Fruit fly (Drosophila melanogaster) whole organism, embryonic: ENCODE measurements around the gene cmet.

Experiments
- B-H1 ChIP-seq: fragments of 200-800 bp; sonication (Bioruptor generic); IDR thresholded peaks from 3 replicates; pipeline ENCODE4 v1.3.6; 2022; ENCODE audit warnings: missing biosample characterization, missing genetic modification characterization
- CG10366 ChIP-seq: fragments of 200-800 bp; sonication (Bioruptor generic); IDR thresholded peaks from 2 replicates; pipeline ENCODE4 v1.3.6; 2022; ENCODE audit warnings: missing biosample characterization, missing genetic modification characterization
- CG15514 ChIP-seq: fragments of 200-800 bp; sonication (Bioruptor generic); optimal IDR thresholded peaks from 3 replicates; lab custom pipeline; 2017; ENCODE audit warnings: missing biosample characterization, missing genetic modification characterization, mild to moderate bottlenecking, moderate library complexity, missing genetic modification reagents
- CG1602 ChIP-seq: fragments of 200-800 bp; sonication (Bioruptor generic); optimal IDR thresholded peaks from 3 replicates; lab custom pipeline; 2016; ENCODE audit warnings: missing biosample characterization, missing genetic modification characterization
- CG1832 ChIP-seq: fragments of 200-800 bp; sonication (Bioruptor generic); optimal IDR thresholded peaks from 2 replicates; lab custom pipeline; 2017; ENCODE audit warnings: missing biosample characterization, mild to moderate bottlenecking, missing genetic modification characterization, inconsistent platforms
- CG31441 ChIP-seq: fragments of 200-800 bp; sonication (Bioruptor generic); IDR thresholded peaks from 2 replicates; pipeline ENCODE4 v1.3.6; 2022; ENCODE audit warnings: missing biosample characterization, missing genetic modification characterization
- CG34376 ChIP-seq: fragments of 200-800 bp; sonication (Bioruptor generic); optimal IDR thresholded peaks from 2 replicates; lab custom pipeline; 2018; ENCODE audit warnings: missing biosample characterization, mild to moderate bottlenecking, missing genetic modification characterization
- CG3995 ChIP-seq: fragments of 200-800 bp; sonication (Bioruptor generic); optimal IDR thresholded peaks from 3 replicates; lab custom pipeline; 2016; ENCODE audit warnings: missing biosample characterization, missing genetic modification characterization
- CG5245 ChIP-seq: fragments of 200-800 bp; sonication (Bioruptor generic); optimal IDR thresholded peaks from 3 replicates; lab custom pipeline; 2016; ENCODE audit warnings: missing biosample characterization, missing genetic modification characterization
- CG6272 ChIP-seq: fragments of 200-800 bp; sonication (Bioruptor generic); IDR thresholded peaks from 2 replicates; pipeline ENCODE4 v1.3.6; 2022; ENCODE audit warnings: missing biosample characterization, missing genetic modification characterization
- CG6683 ChIP-seq: fragments of 200-800 bp; sonication (Bioruptor generic); optimal IDR thresholded peaks from 2 replicates; lab custom pipeline; 2017; ENCODE audit warnings: missing biosample characterization, mild to moderate bottlenecking, missing genetic modification characterization, missing genetic modification reagents
- CG6689 ChIP-seq: fragments of 200-800 bp; sonication (Bioruptor generic); IDR thresholded peaks from 2 replicates; pipeline ENCODE4 v1.3.6; 2022; ENCODE audit warnings: missing biosample characterization, missing genetic modification characterization
- CG9215 ChIP-seq: fragments of 200-800 bp; sonication (Bioruptor generic); IDR thresholded peaks from 2 replicates; pipeline ENCODE4 v1.3.6; 2022; ENCODE audit warnings: missing biosample characterization, missing genetic modification characterization
- CHES-1-like ChIP-seq: fragments of 200-800 bp; sonication (Bioruptor generic); optimal IDR thresholded peaks from 2 replicates; lab custom pipeline; 2016; ENCODE audit warnings: missing biosample characterization, missing genetic modification characterization
- Camta ChIP-seq: fragments of 200-800 bp; sonication (Bioruptor generic); optimal IDR thresholded peaks from 2 replicates; lab custom pipeline; 2016; ENCODE audit warnings: missing biosample characterization, missing genetic modification characterization
- Dll ChIP-seq: fragments of 200-800 bp; sonication (Bioruptor generic); IDR thresholded peaks from 4 replicates; pipeline ENCODE4 v1.3.6; 2022; ENCODE audit warnings: missing biosample characterization, missing genetic modification characterization; ENCODE audit not compliant: partially characterized antibody
- Drgx ChIP-seq: fragments of 200-800 bp; sonication (Bioruptor generic); IDR thresholded peaks from 2 replicates; pipeline ENCODE4 v1.3.6; 2022; ENCODE audit warnings: missing biosample characterization, missing genetic modification characterization
- HHEX ChIP-seq: fragments of 200-800 bp; sonication (Bioruptor generic); optimal IDR thresholded peaks from 3 replicates; lab custom pipeline; 2017; ENCODE audit warnings: missing biosample characterization, mild to moderate bottlenecking, missing genetic modification characterization, missing genetic modification reagents
- Hsf ChIP-seq: fragments of 200-800 bp; sonication (Bioruptor generic); optimal IDR thresholded peaks from 3 replicates; lab custom pipeline; 2016; ENCODE audit warnings: missing biosample characterization, missing genetic modification characterization
- MESR4 ChIP-seq: fragments of 200-800 bp; sonication (Bioruptor generic); optimal IDR thresholded peaks from 2 replicates; lab custom pipeline; 2018; ENCODE audit warnings: missing biosample characterization, mild to moderate bottlenecking, missing genetic modification characterization, moderate library complexity
- MTF-1 ChIP-seq: fragments of 200-800 bp; sonication (Bioruptor generic); optimal IDR thresholded peaks from 2 replicates; lab custom pipeline; 2018; ENCODE audit warnings: missing biosample characterization, mild to moderate bottlenecking, missing genetic modification characterization, borderline replicate concordance
- Mrtf ChIP-seq: fragments of 200-800 bp; sonication (Bioruptor generic); IDR thresholded peaks from 3 replicates; pipeline ENCODE4 v1.3.6; 2022; ENCODE audit warnings: missing biosample characterization, missing genetic modification characterization
- Nf-YB ChIP-seq: fragments of 200-800 bp; sonication (Bioruptor generic); optimal IDR thresholded peaks from 3 replicates; lab custom pipeline; 2019; ENCODE audit warnings: missing biosample characterization, mild to moderate bottlenecking, missing genetic modification characterization, moderate library complexity
- Opbp ChIP-seq: fragments of 200-800 bp; sonication (Bioruptor generic); IDR thresholded peaks from 3 replicates; pipeline ENCODE4 v1.3.6; 2022; ENCODE audit warnings: missing biosample characterization, missing genetic modification characterization; ENCODE audit not compliant: partially characterized antibody
- Pdp1 ChIP-seq, 2 experiments: fragments of 200-800 bp; sonication (Bioruptor generic); optimal IDR thresholded peaks; 3 replicates each; lab custom pipeline; 2016; ENCODE audit warnings: missing biosample characterization in 2 of 2, missing genetic modification characterization in 2 of 2, mild to moderate bottlenecking in 1 of 2, moderate library complexity in 1 of 2
- Taf1 ChIP-seq: fragments of 200-800 bp; sonication (Bioruptor generic); IDR thresholded peaks from 2 replicates; pipeline ENCODE4 v1.3.6; 2022; ENCODE audit warnings: missing biosample characterization, missing genetic modification characterization
- Xbp1 ChIP-seq: fragments of 200-800 bp; sonication (Bioruptor generic); optimal IDR thresholded peaks from 3 replicates; lab custom pipeline; 2016; ENCODE audit warnings: missing biosample characterization, mild to moderate bottlenecking, missing genetic modification characterization
- ash1 ChIP-seq: fragments of 200-800 bp; sonication (Bioruptor generic); optimal IDR thresholded peaks from 2 replicates; lab custom pipeline; 2018; ENCODE audit warnings: missing biosample characterization, mild to moderate bottlenecking, missing genetic modification characterization
- bab2 ChIP-seq: fragments of 200-800 bp; sonication (Bioruptor generic); optimal IDR thresholded peaks from 2 replicates; lab custom pipeline; 2016; ENCODE audit warnings: missing biosample characterization, missing genetic modification characterization
- br ChIP-seq: fragments of >200 bp; optimal IDR thresholded peaks from 2 replicates; lab custom pipeline; 2017
- cato ChIP-seq: fragments of 200-800 bp; sonication (Bioruptor generic); optimal IDR thresholded peaks from 2 replicates; lab custom pipeline; 2016; ENCODE audit warnings: missing biosample characterization, missing genetic modification characterization, borderline replicate concordance
- cg ChIP-seq: fragments of 200-800 bp; sonication (Bioruptor generic); optimal IDR thresholded peaks from 3 replicates; lab custom pipeline; 2019; ENCODE audit warnings: missing biosample characterization, mild to moderate bottlenecking, missing genetic modification characterization, moderate library complexity
- chif ChIP-seq, 2 experiments: fragments of 200-800 bp; sonication (Bioruptor generic); optimal IDR thresholded peaks; 3 replicates each; lab custom pipeline; 2016; ENCODE audit warnings: missing biosample characterization in 2 of 2, missing genetic modification characterization in 2 of 2
- chinmo ChIP-seq: fragments of 200-800 bp; sonication (Bioruptor generic); IDR thresholded peaks from 4 replicates; pipeline ENCODE4 v1.3.6; 2022; ENCODE audit warnings: missing biosample characterization, missing genetic modification characterization; ENCODE audit not compliant: partially characterized antibody
- chm ChIP-seq: fragments of 200-800 bp; sonication (Bioruptor generic); IDR thresholded peaks from 2 replicates; pipeline ENCODE4 v1.3.6; 2022; ENCODE audit warnings: missing biosample characterization, missing genetic modification characterization
- croc ChIP-seq: fragments of 200-800 bp; sonication (Bioruptor generic); conservative IDR thresholded peaks from 3 replicates; pipeline ENCODE4 v1.3.6; 2022; ENCODE audit warnings: missing biosample characterization, missing genetic modification characterization
- danr ChIP-seq: fragments of 200-800 bp; sonication (Bioruptor generic); IDR thresholded peaks from 2 replicates; pipeline ENCODE4 v1.3.6; 2022; ENCODE audit warnings: missing biosample characterization, missing genetic modification characterization
- eyg ChIP-seq: fragments of 200-800 bp; sonication (Bioruptor generic); optimal IDR thresholded peaks from 3 replicates; lab custom pipeline; 2016; ENCODE audit warnings: missing biosample characterization, missing genetic modification characterization
- gfzf ChIP-seq: fragments of 200-800 bp; sonication (Bioruptor generic); optimal IDR thresholded peaks from 2 replicates; lab custom pipeline; 2016; ENCODE audit warnings: missing biosample characterization, mild to moderate bottlenecking, missing genetic modification characterization, moderate library complexity
- her ChIP-seq: fragments of 200-800 bp; sonication (Bioruptor generic); optimal IDR thresholded peaks from 2 replicates; lab custom pipeline; 2016; ENCODE audit warnings: missing biosample characterization, missing genetic modification characterization
- ind ChIP-seq: fragments of 200-800 bp; sonication (Bioruptor generic); optimal IDR thresholded peaks from 3 replicates; lab custom pipeline; 2016; ENCODE audit warnings: missing biosample characterization, missing genetic modification characterization
- knrl ChIP-seq: fragments of 200-800 bp; sonication (Bioruptor generic); IDR thresholded peaks from 3 replicates; pipeline ENCODE4 v1.3.6; 2022; ENCODE audit warnings: missing biosample characterization, missing genetic modification characterization; ENCODE audit not compliant: partially characterized antibody
- mld ChIP-seq: fragments of 200-800 bp; sonication (Bioruptor generic); IDR thresholded peaks from 3 replicates; pipeline ENCODE4 v1.3.6; 2022; ENCODE audit warnings: missing biosample characterization, missing genetic modification characterization; ENCODE audit not compliant: partially characterized antibody
- nom ChIP-seq: fragments of 200-800 bp; sonication (Bioruptor generic); optimal IDR thresholded peaks from 2 replicates; lab custom pipeline; 2017; ENCODE audit warnings: missing biosample characterization, missing genetic modification characterization, mild to moderate bottlenecking, moderate library complexity, missing genetic modification reagents
- oc ChIP-seq: fragments of 200-800 bp; sonication (Bioruptor generic); optimal IDR thresholded peaks from 2 replicates; lab custom pipeline; 2018; ENCODE audit warnings: missing biosample characterization, mild to moderate bottlenecking, missing genetic modification characterization, moderate library complexity
- run ChIP-seq: fragments of 200-800 bp; sonication (Bioruptor generic); optimal IDR thresholded peaks from 3 replicates; lab custom pipeline; 2018; ENCODE audit warnings: missing biosample characterization, mild to moderate bottlenecking, missing genetic modification characterization
- sug ChIP-seq: fragments of 200-800 bp; optimal IDR thresholded peaks from 2 replicates; lab custom pipeline; 2019; ENCODE audit warnings: missing biosample characterization, mild to moderate bottlenecking, missing genetic modification characterization, moderate library complexity
- z ChIP-seq: fragments of 200-800 bp; sonication (Bioruptor generic); IDR thresholded peaks from 3 replicates; pipeline ENCODE4 v1.3.6; 2022; ENCODE audit warnings: missing biosample characterization, missing genetic modification characterization
- zen ChIP-seq: fragments of 200-800 bp; sonication (Bioruptor generic); optimal IDR thresholded peaks from 3 replicates; lab custom pipeline; 2018; ENCODE audit warnings: missing biosample characterization, mild to moderate bottlenecking, missing genetic modification characterization, moderate library complexity

cmet gene

dm6 chr2L:11268933-11269631 is at the start of gene cmet (continued):
- TF ChIP-seq Hsf (GFP tag; lab: Kevin White, UChicago) (peak; percentile 60), CG10366 (GFP tag; lab: Robert Waterston, UW) (no peak; the same call in 1 of the 2 replicates), MESR4 (GFP tag; lab: Kevin White, UChicago) (peak; percentile 27), chinmo (GFP tag; lab: Robert Waterston, UW) (peak; percentile 79; the same call in 2 of the 4 replicates), knrl (GFP tag; lab: Robert Waterston, UW) (peak; percentile 81), bab2 (GFP tag; lab: Kevin White, UChicago) (peak; percentile 45), chm (GFP tag; lab: Robert Waterston, UW) (0 out of 2 replicates have a peak, but pooled peaks have one; percentile 15), danr (GFP tag; lab: Robert Waterston, UW) (no peak), CG6683 (GFP tag; lab: Kevin White, UChicago) (no peak), sug (tag; lab: Kevin White, UChicago) (no peak), CG5245 (GFP tag; lab: Kevin White, UChicago) (peak; percentile 5), cato (GFP tag; lab: Kevin White, UChicago) (peak; percentile 23), CG1602 (GFP tag; lab: Kevin White, UChicago) (peak; percentile 38), CG9215 (GFP tag; lab: Robert Waterston, UW) (peak; percentile 48), CHES-1-like (peak; percentile 73), Mrtf (GFP tag; lab: Robert Waterston, UW) (peak; percentile 46; the same call in 2 of the 3 replicates), br (lab: Kevin White, UChicago) (no peak), Taf1 (peak; percentile 19; the same call in 1 of the 2 replicates), chif (GFP tag; optimal IDR thresholded peaks at IDR 0.05; lab: Kevin White, UChicago) (peak; percentile 14 to 66), CG6272 (GFP tag; lab: Robert Waterston, UW) (peak; percentile 58; the same call in 1 of the 2 replicates), Pdp1 (GFP tag; optimal IDR thresholded peaks at IDR 0.05; lab: Kevin White, UChicago) (peak in 1 of 2 experiments; percentile 55), run (tag; lab: Kevin White, UChicago) (no peak), mld (GFP tag; lab: Robert Waterston, UW) (peak; percentile 97), CG6689 (GFP tag; lab: Robert Waterston, UW) (no peak; the same call in 1 of the 2 replicates), Camta (GFP tag; lab: Kevin White, UChicago) (peak; percentile 64), Drgx (GFP tag; lab: Robert Waterston, UW) (no peak), B-H1 (GFP tag; lab: Robert Waterston, UW) (no peak), cg (no peak), CG3995 (GFP tag; lab: Kevin White, UChicago) (peak; percentile 13), CG34376 (GFP tag; lab: Kevin White, UChicago) (peak; percentile 1), Dll (GFP tag; lab: Robert Waterston, UW) (peak; percentile 82), eyg (GFP tag; lab: Kevin White, UChicago) (peak; percentile 44), oc (tag; lab: Kevin White, UChicago) (no peak), ash1 (GFP tag; lab: Kevin White, UChicago) (no peak), CG15514 (GFP tag; lab: Kevin White, UChicago) (peak; percentile 97), CG31441 (GFP tag; lab: Robert Waterston, UW) (no peak), her (GFP tag; lab: Kevin White, UChicago) (peak; percentile 51), Opbp (GFP tag; lab: Robert Waterston, UW) (peak; percentile 94), HHEX (GFP tag; lab: Kevin White, UChicago) (no peak), ind (GFP tag; lab: Kevin White, UChicago) (peak; percentile 59), Nf-YB (GFP tag; lab: Kevin White, UChicago) (no peak), croc (GFP tag; lab: Robert Waterston, UW) (no peak), gfzf (GFP tag; lab: Kevin White, UChicago) (peak; percentile 33), zen (peak; percentile 47), Xbp1 (peak; percentile 68), nom (GFP tag; lab: Kevin White, UChicago) (no peak), z (GFP tag; lab: Robert Waterston, UW) (no peak), MTF-1 (GFP tag; lab: Kevin White, UChicago) (no peak), CG1832 (GFP tag; lab: Kevin White, UChicago) (no peak)
